Fruit fly (Drosophila melanogaster): ENCODE measurements around the gene CG13088.

DNA sequence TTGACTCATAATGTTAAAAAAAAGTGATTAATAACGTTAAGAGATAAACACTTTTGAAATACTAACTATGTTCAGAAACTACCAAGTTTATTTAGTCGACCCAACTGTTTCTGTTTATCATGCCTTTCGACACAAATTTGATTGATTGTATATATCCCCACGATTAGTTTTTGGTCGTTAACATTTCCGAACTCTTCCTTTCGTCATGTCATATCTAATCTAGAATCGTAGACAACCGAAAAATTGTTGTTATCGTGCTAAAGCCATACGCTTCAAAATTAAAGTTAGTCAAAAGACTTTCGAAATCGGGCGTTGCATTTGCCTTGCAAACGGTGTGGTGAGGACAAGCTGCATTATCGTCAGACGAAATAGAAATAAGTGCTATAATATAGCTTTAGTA, 41.4 kb downstream of the CG13088 start:
- TF ChIP-seq CG8478 (optimal IDR thresholded peaks at IDR 0.05): no peak
- no peak for TF ChIP-seq CTCF (optimal IDR thresholded peaks at IDR 0.05)
